Comparison of ENCODE assay signal across 4 worm cellular contexts in the genomic region with DNA sequence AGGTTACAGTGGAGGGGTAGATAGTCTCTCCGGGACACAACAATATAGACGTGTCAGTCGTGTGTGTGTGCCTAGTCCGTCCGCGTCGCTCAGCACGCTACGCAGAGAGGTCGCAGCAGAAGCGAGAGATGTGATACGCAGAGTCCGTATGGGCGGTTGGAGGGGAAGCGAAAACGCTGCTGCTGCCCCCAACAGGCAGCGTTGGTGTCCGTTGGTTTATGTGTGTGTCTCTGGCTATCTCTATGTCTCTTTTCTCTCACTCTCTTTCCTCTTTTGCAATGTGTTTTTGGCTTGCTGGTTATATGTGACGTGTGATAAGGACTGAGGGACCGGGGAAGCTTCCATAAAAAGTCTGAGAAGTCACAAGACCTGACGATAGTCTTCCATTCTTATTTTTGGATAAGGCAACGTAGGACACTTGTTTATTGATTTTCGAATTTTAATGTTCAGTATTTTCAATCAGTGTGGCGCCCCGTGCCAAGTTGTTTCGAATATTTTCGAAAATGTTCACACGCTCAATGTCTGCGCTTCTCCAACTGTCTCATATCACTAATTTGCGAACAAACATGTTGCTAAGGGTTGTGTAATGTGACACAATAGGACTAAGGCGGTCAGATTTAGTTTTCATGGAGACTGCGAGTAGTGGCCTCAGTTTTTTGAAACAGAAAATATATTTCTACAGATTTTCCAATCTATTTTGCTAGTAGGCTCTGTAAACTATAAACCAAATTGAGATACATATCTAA.
TF ChIP-seq lines count a peak whose summit lies in the region.

TSS of gene pab-2 (minus strand) at position 69 of the 746 bp plus-strand sequence.

TF ChIP-seq in whole organism, L2 larva, 48 proteins besides CTCF, POLR2A, EP300 and RAD21 (continues in another document):
- TF ChIP-seq zag-1 (tag; optimal IDR thresholded peaks at IDR 0.05; lab: Kevin White, UChicago) (peak; percentile 81), nhr-25 (tag; optimal IDR thresholded peaks at IDR 0.05; lab: Kevin White, UChicago) (peak; percentile 55), nhr-237 (tag; optimal IDR thresholded peaks at IDR 0.05; lab: Kevin White, UChicago) (no peak), peb-1 (tag; optimal IDR thresholded peaks at IDR 0.05; lab: Kevin White, UChicago) (no peak), nhr-11 (tag; optimal IDR thresholded peaks at IDR 0.05; lab: Kevin White, UChicago) (no peak), snpc-4 (tag; optimal IDR thresholded peaks at IDR 0.05; lab: Kevin White, UChicago) (peak; percentile 61), crh-2 (tag; optimal IDR thresholded peaks at IDR 0.05; lab: Kevin White, UChicago) (peak; percentile 83), ZK546.5 (tag; optimal IDR thresholded peaks at IDR 0.05; lab: Kevin White, UChicago) (no peak), mbf-1 (tag; optimal IDR thresholded peaks at IDR 0.05; lab: Kevin White, UChicago) (no peak), ztf-1 (GFP tag; conservative IDR thresholded peaks at IDR 0.05; lab: Robert Waterston, UW) (no peak), nhr-77 (tag; optimal IDR thresholded peaks at IDR 0.05; lab: Kevin White, UChicago) (no peak), ztf-11 (tag; optimal IDR thresholded peaks at IDR 0.05; lab: Kevin White, UChicago) (no peak), egl-27 (tag; optimal IDR thresholded peaks at IDR 0.05; lab: Kevin White, UChicago) (peak; percentile 77), dmd-4 (tag; optimal IDR thresholded peaks at IDR 0.05; lab: Kevin White, UChicago) (no peak), lsy-2 (tag; optimal IDR thresholded peaks at IDR 0.05; lab: Kevin White, UChicago) (peak; percentile 4 to 70), sma-9 (GFP tag; optimal IDR thresholded peaks at IDR 0.05; lab: Kevin White, UChicago) (peak; percentile 87), sma-9 (tag; optimal IDR thresholded peaks at IDR 0.05; lab: Kevin White, UChicago) (no peak), unc-55 (GFP tag; optimal IDR thresholded peaks at IDR 0.05; lab: Kevin White, UChicago) (peak; percentile 81), ceh-16 (tag; optimal IDR thresholded peaks at IDR 0.05; lab: Kevin White, UChicago) (peak; percentile 45), blmp-1 (tag; optimal IDR thresholded peaks at IDR 0.05; lab: Kevin White, UChicago; ENCODE audit: insufficient read depth) (peak; percentile 54), nhr-12 (tag; optimal IDR thresholded peaks at IDR 0.05; lab: Kevin White, UChicago) (no peak)

TF ChIP-seq in whole organism, L4 larva, 104 proteins besides CTCF, POLR2A, EP300 and RAD21 (continues in another document):
- peak; percentile 68 for TF ChIP-seq ctbp-1 (GFP tag; IDR thresholded peaks at IDR 0.05; lab: Robert Waterston, UW)
- TF ChIP-seq ceh-20 (GFP tag; IDR thresholded peaks at IDR 0.05; lab: Robert Waterston, UW) = peak; percentile 69; the same call in 1 of the 2 replicates
- no peak for TF ChIP-seq nhr-111 (GFP tag; optimal IDR thresholded peaks at IDR 0.05; lab: Kevin White, UChicago)
- no peak for TF ChIP-seq ceh-32 (tag; optimal IDR thresholded peaks at IDR 0.05; lab: Kevin White, UChicago; ENCODE audit: poor library complexity)
- TF ChIP-seq zip-2 (tag; optimal IDR thresholded peaks at IDR 0.05; lab: Kevin White, UChicago) = peak; percentile 92
- no peak for TF ChIP-seq duxl-1 (tag; optimal IDR thresholded peaks at IDR 0.05; lab: Kevin White, UChicago; ENCODE audit: poor library complexity)
- TF ChIP-seq R02D3.7 (tag; optimal IDR thresholded peaks at IDR 0.05; lab: Kevin White, UChicago) = no peak
- TF ChIP-seq ZK337.2 (GFP tag; IDR thresholded peaks at IDR 0.05; lab: Robert Waterston, UW) = no peak
- no peak for TF ChIP-seq snpc-1.2 (GFP tag; IDR thresholded peaks at IDR 0.05; lab: Robert Waterston, UW)
- TF ChIP-seq F37D6.2 (tag; optimal IDR thresholded peaks at IDR 0.05; lab: Kevin White, UChicago) = peak; percentile 47
- peak; percentile 81 for TF ChIP-seq set-16 (GFP tag; IDR thresholded peaks at IDR 0.05; lab: Robert Waterston, UW)
- no peak for TF ChIP-seq Y5F2A.4 (GFP tag; optimal IDR thresholded peaks at IDR 0.05; lab: Kevin White, UChicago)
- TF ChIP-seq lin-39 (tag; optimal IDR thresholded peaks at IDR 0.05; lab: Kevin White, UChicago) = no peak
- TF ChIP-seq F49E8.2 (tag; optimal IDR thresholded peaks at IDR 0.05; lab: Kevin White, UChicago; ENCODE audit: borderline replicate concordance) = no peak
- no peak for TF ChIP-seq fos-1 (tag; optimal IDR thresholded peaks at IDR 0.05; lab: Kevin White, UChicago)
- peak; percentile 16 for TF ChIP-seq dpl-1 (GFP tag; optimal IDR thresholded peaks at IDR 0.05; lab: Kevin White, UChicago)
- no peak for TF ChIP-seq ceh-62 (tag; optimal IDR thresholded peaks at IDR 0.05; lab: Kevin White, UChicago)
- TF ChIP-seq vab-7 (GFP tag; IDR thresholded peaks at IDR 0.05; lab: Robert Waterston, UW) = no peak
- no peak for TF ChIP-seq Y105C5A.15 (GFP tag; IDR thresholded peaks at IDR 0.05; lab: Robert Waterston, UW)
- TF ChIP-seq spr-3 (GFP tag; optimal IDR thresholded peaks at IDR 0.05; lab: Kevin White, UChicago) = no peak
- 0 out of 2 replicates have a peak, but pooled peaks have one; percentile 35 for TF ChIP-seq F44E2.7 (GFP tag; IDR thresholded peaks at IDR 0.05; lab: Robert Waterston, UW)

TF ChIP-seq in whole organism, late embryonic, 69 proteins besides CTCF, POLR2A, EP300 and RAD21 (continues in another document):
- TF ChIP-seq ceh-45 (GFP tag; IDR thresholded peaks at IDR 0.05; lab: Robert Waterston, UW) (no peak), fax-1 (tag; optimal IDR thresholded peaks at IDR 0.05; lab: Kevin White, UChicago) (no peak), che-1 (tag; optimal IDR thresholded peaks at IDR 0.05; lab: Kevin White, UChicago) (no peak), F13H6.1 (tag; optimal IDR thresholded peaks at IDR 0.05; lab: Kevin White, UChicago) (peak; percentile 31), pros-1 (tag; optimal IDR thresholded peaks at IDR 0.05; lab: Kevin White, UChicago) (peak; percentile 76), hlh-6 (tag; optimal IDR thresholded peaks at IDR 0.05; lab: Kevin White, UChicago) (no peak), hlh-8 (tag; optimal IDR thresholded peaks at IDR 0.05; lab: Kevin White, UChicago) (peak; percentile 21), nhr-11 (tag; optimal IDR thresholded peaks at IDR 0.05; lab: Kevin White, UChicago) (no peak), ets-4 (tag; optimal IDR thresholded peaks at IDR 0.05; lab: Kevin White, UChicago) (no peak), ceh-19 (GFP tag; optimal IDR thresholded peaks at IDR 0.05; lab: Kevin White, UChicago) (peak; percentile 10), nfya-1 (tag; optimal IDR thresholded peaks at IDR 0.05; lab: Kevin White, UChicago) (peak; percentile 88), ama-1 (optimal IDR thresholded peaks at IDR 0.05; lab: Kevin White, UChicago) (no peak), syd-9 (tag; optimal IDR thresholded peaks at IDR 0.05; lab: Kevin White, UChicago) (peak; percentile 45), pqm-1 (tag; optimal IDR thresholded peaks at IDR 0.05; lab: Kevin White, UChicago) (peak; percentile 65), sox-4 (tag; optimal IDR thresholded peaks at IDR 0.05; lab: Kevin White, UChicago) (peak; percentile 38), ceh-22 (tag; optimal IDR thresholded peaks at IDR 0.05; lab: Kevin White, UChicago) (no peak), nhr-232 (tag; optimal IDR thresholded peaks at IDR 0.05; lab: Kevin White, UChicago) (peak; percentile 58), elt-2 (tag; optimal IDR thresholded peaks at IDR 0.05; lab: Kevin White, UChicago) (peak; percentile 69), ref-2 (tag; optimal IDR thresholded peaks at IDR 0.05; lab: Kevin White, UChicago) (peak; percentile 80), rnt-1 (tag; optimal IDR thresholded peaks at IDR 0.05; lab: Kevin White, UChicago) (peak; percentile 61), dve-1 (tag; optimal IDR thresholded peaks at IDR 0.05; lab: Kevin White, UChicago) (peak; percentile 79), K09A11.1 (tag; optimal IDR thresholded peaks at IDR 0.05; lab: Kevin White, UChicago; ENCODE audit: insufficient read depth) (no peak), madf-2 (tag; optimal IDR thresholded peaks at IDR 0.05; lab: Kevin White, UChicago) (peak; percentile 21)

TF ChIP-seq in whole organism, mixed stage, embryonic, 35 proteins besides CTCF, POLR2A, EP300 and RAD21 (continues in another document):
- TF ChIP-seq drap-1 (GFP tag; optimal IDR thresholded peaks at IDR 0.05; lab: Kevin White, UChicago) (peak; percentile 57), nhr-76 (tag; optimal IDR thresholded peaks at IDR 0.05; lab: Kevin White, UChicago) (no peak), snpc-4 (tag; optimal IDR thresholded peaks at IDR 0.05; lab: Kevin White, UChicago) (no peak), lin-13 (tag; optimal IDR thresholded peaks at IDR 0.05; lab: Kevin White, UChicago) (peak; percentile 31), hlh-1 (tag; optimal IDR thresholded peaks at IDR 0.05; lab: Kevin White, UChicago) (peak; percentile 70), ceh-43 (GFP tag; optimal IDR thresholded peaks at IDR 0.05; lab: Kevin White, UChicago) (no peak), cnd-1 (tag; optimal IDR thresholded peaks at IDR 0.05; lab: Kevin White, UChicago) (peak; percentile 41), sptf-1 (tag; optimal IDR thresholded peaks at IDR 0.05; lab: Kevin White, UChicago) (peak; percentile 84), ceh-83 (GFP tag; optimal IDR thresholded peaks at IDR 0.05; lab: Kevin White, UChicago) (no peak), lin-32 (GFP tag; optimal IDR thresholded peaks at IDR 0.05; lab: Kevin White, UChicago) (no peak), bed-3 (GFP tag; optimal IDR thresholded peaks at IDR 0.05; lab: Kevin White, UChicago) (no peak), ham-2 (GFP tag; optimal IDR thresholded peaks at IDR 0.05; lab: Kevin White, UChicago) (peak; percentile 97), lsy-2 (tag; optimal IDR thresholded peaks at IDR 0.05; lab: Kevin White, UChicago) (peak; percentile 44), mab-5 (tag; optimal IDR thresholded peaks at IDR 0.05; lab: Kevin White, UChicago) (no peak), mep-1 (tag; optimal IDR thresholded peaks at IDR 0.05; lab: Kevin White, UChicago) (peak; percentile 37), nhr-12 (tag; optimal IDR thresholded peaks at IDR 0.05; lab: Kevin White, UChicago) (no peak), elt-3 (tag; optimal IDR thresholded peaks at IDR 0.05; lab: Kevin White, UChicago) (no peak), elt-1 (tag; optimal IDR thresholded peaks at IDR 0.05; lab: Kevin White, UChicago; ENCODE audit: borderline replicate concordance, insufficient read depth) (no peak), tbx-8 (GFP tag; optimal IDR thresholded peaks at IDR 0.05; lab: Kevin White, UChicago) (no peak), ceh-39 (tag; optimal IDR thresholded peaks at IDR 0.05; lab: Kevin White, UChicago) (peak; percentile 21), blmp-1 (tag; optimal IDR thresholded peaks at IDR 0.05; lab: Kevin White, UChicago) (no peak), unc-62 (GFP tag; optimal IDR thresholded peaks at IDR 0.05; lab: Kevin White, UChicago) (peak; percentile 83), sem-2 (GFP tag; optimal IDR thresholded peaks at IDR 0.05; lab: Kevin White, UChicago) (no peak), ztf-11 (tag; optimal IDR thresholded peaks at IDR 0.05; lab: Kevin White, UChicago) (peak; percentile 42), unc-39 (tag; optimal IDR thresholded peaks at IDR 0.05; lab: Kevin White, UChicago) (no peak), nhr-28 (tag; optimal IDR thresholded peaks at IDR 0.05; lab: Kevin White, UChicago) (no peak), zip-8 (tag; optimal IDR thresholded peaks at IDR 0.05; lab: Kevin White, UChicago) (no peak)
